Fruit fly (Drosophila melanogaster): ENCODE measurements around the gene Polr2C.

The Polr2C gene

DNA sequence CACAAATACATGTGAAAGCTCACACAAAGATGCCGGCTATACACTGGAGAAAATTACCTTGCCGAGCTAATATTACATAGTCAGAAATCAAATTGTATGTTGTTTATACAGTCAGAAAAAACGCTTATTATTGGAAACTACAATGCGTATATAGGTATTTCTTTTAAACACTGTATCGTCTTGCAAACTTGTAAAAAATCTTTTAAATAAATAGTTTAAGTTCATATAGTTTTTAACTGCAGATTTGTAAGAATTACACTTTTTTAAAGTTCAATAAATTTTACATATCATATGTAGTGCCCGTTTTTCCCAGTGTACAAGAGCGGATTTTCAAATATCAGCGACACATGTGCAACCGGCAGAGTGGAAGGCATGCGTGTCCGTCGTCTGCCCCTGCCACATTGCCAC lies 6.6 kb downstream of the Polr2C start (continued):
- TF ChIP-seq shn (GFP tag; optimal IDR thresholded peaks at IDR 0.05): peak; percentile 52
- peak; percentile 85 for TF ChIP-seq CG5245 (GFP tag; optimal IDR thresholded peaks at IDR 0.05)
- TF ChIP-seq CG3726 (GFP tag; IDR thresholded peaks at IDR 0.05): 0 out of 3 replicates have a peak, but pooled peaks have one; percentile 71
- no peak for TF ChIP-seq CG17912 (GFP tag; optimal IDR thresholded peaks at IDR 0.05)
- TF ChIP-seq CG2678 (tag; optimal IDR thresholded peaks at IDR 0.05): peak; percentile 85
- peak; percentile 69 for TF ChIP-seq CG9817 (tag; optimal IDR thresholded peaks at IDR 0.05)
- peak; percentile 70 for TF ChIP-seq Mes4 (GFP tag; optimal IDR thresholded peaks at IDR 0.05)
- TF ChIP-seq chn (GFP tag; optimal IDR thresholded peaks at IDR 0.05): peak; percentile 56
- peak; percentile 75 for TF ChIP-seq dmrt11E (tag; optimal IDR thresholded peaks at IDR 0.05)
- no peak for TF ChIP-seq amos (GFP tag; IDR thresholded peaks at IDR 0.05; ENCODE audit: partially characterized antibody)
- TF ChIP-seq ranshi (GFP tag; IDR thresholded peaks at IDR 0.05): peak; percentile 70
- TF ChIP-seq Usf (GFP tag; optimal IDR thresholded peaks at IDR 0.05): peak; percentile 55
- no peak for TF ChIP-seq insv (GFP tag; optimal IDR thresholded peaks at IDR 0.05)
- peak in 1 of 2 experiments; percentile 17 for TF ChIP-seq crp (GFP tag; optimal IDR thresholded peaks at IDR 0.05)
- TF ChIP-seq Dek (tag; optimal IDR thresholded peaks at IDR 0.05): peak; percentile 74
- TF ChIP-seq Max (GFP tag; optimal IDR thresholded peaks at IDR 0.05): peak; percentile 91
- TF ChIP-seq tap (tag; optimal IDR thresholded peaks at IDR 0.05): peak; percentile 66
- peak; percentile 61 for TF ChIP-seq Vsx1 (GFP tag; optimal IDR thresholded peaks at IDR 0.05)
- TF ChIP-seq Poxn (GFP tag; IDR thresholded peaks at IDR 0.05): peak; percentile 33; the same call in 1 of the 2 replicates
- no peak for TF ChIP-seq CkIIα-i1 (GFP tag; IDR thresholded peaks at IDR 0.05)
- TF ChIP-seq jumu (GFP tag; optimal IDR thresholded peaks at IDR 0.05): peak; percentile 66
- peak; percentile 63 for TF ChIP-seq Lhr (GFP tag; optimal IDR thresholded peaks at IDR 0.05)
- peak; percentile 79 for TF ChIP-seq Fer1 (GFP tag; optimal IDR thresholded peaks at IDR 0.05)
- peak; percentile 87 for TF ChIP-seq oc (tag; optimal IDR thresholded peaks at IDR 0.05)
- TF ChIP-seq CG6254 (GFP tag; optimal IDR thresholded peaks at IDR 0.05): peak; percentile 83
- TF ChIP-seq tll (GFP tag; optimal IDR thresholded peaks at IDR 0.05): no peak
- peak; percentile 93 for TF ChIP-seq CG7839 (tag; optimal IDR thresholded peaks at IDR 0.05)
- peak; percentile 47 for TF ChIP-seq caup (GFP tag; optimal IDR thresholded peaks at IDR 0.05; ENCODE audit: severe bottlenecking)
- TF ChIP-seq zfh1 (GFP tag; IDR thresholded peaks at IDR 0.05): 0 out of 3 replicates have a peak, but pooled peaks have one; percentile 37
- peak; percentile 81 for TF ChIP-seq lbe (GFP tag; optimal IDR thresholded peaks at IDR 0.05)
- TF ChIP-seq Fer2 (tag; optimal IDR thresholded peaks at IDR 0.05): peak; percentile 15
- no peak for TF ChIP-seq CG16813 (GFP tag; IDR thresholded peaks at IDR 0.05; ENCODE audit: partially characterized antibody)
- peak; percentile 60; the same call in 1 of the 3 replicates for TF ChIP-seq CG7357 (GFP tag; IDR thresholded peaks at IDR 0.05)
- TF ChIP-seq CG1602 (GFP tag; optimal IDR thresholded peaks at IDR 0.05): peak; percentile 82
- TF ChIP-seq gt (GFP tag; IDR thresholded peaks at IDR 0.05): no peak
- TF ChIP-seq salm (tag; optimal IDR thresholded peaks at IDR 0.05): peak; percentile 67
- peak; percentile 4 for TF ChIP-seq Atf3 (GFP tag; optimal IDR thresholded peaks at IDR 0.05)
- no peak for TF ChIP-seq luna (GFP tag; optimal IDR thresholded peaks at IDR 0.05)
- peak; percentile 47 for TF ChIP-seq jing (GFP tag; optimal IDR thresholded peaks at IDR 0.05)
- TF ChIP-seq p53 (GFP tag; optimal IDR thresholded peaks at IDR 0.05): no peak
- peak; percentile 53 for TF ChIP-seq her (GFP tag; optimal IDR thresholded peaks at IDR 0.05)
- no peak for TF ChIP-seq HmgD (GFP tag; optimal IDR thresholded peaks at IDR 0.05)
- TF ChIP-seq Gsc (GFP tag; IDR thresholded peaks at IDR 0.05): no peak
- peak; percentile 17 for TF ChIP-seq CG3995 (GFP tag; optimal IDR thresholded peaks at IDR 0.05)
- 0 out of 2 replicates have a peak, but pooled peaks have one; percentile 24 for TF ChIP-seq ro (GFP tag; IDR thresholded peaks at IDR 0.05)
- TF ChIP-seq eve (GFP tag; optimal IDR thresholded peaks at IDR 0.05): peak in 1 of 2 experiments; percentile 93
- no peak for TF ChIP-seq hbn (GFP tag; IDR thresholded peaks at IDR 0.05; ENCODE audit: partially characterized antibody)

Data from whole organism, embryonic.